Fruit fly (Drosophila melanogaster): Measurements from ENCODE around the gene FER.
A peak's percentile ranks its signal among the peaks of the same experiment; 100 is the strongest.

The FER gene

dm6 chr3R:9334592-9335518 lies 59.5 kb downstream of the FER start, which contains the start of the genes Aduk and pasi2 (continued):
- no peak for TF ChIP-seq ash1 (GFP tag; optimal IDR thresholded peaks at IDR 0.05)
- TF ChIP-seq CG5180 (GFP tag; optimal IDR thresholded peaks at IDR 0.05), result no peak
- peak; percentile 45 for TF ChIP-seq CG9437 (GFP tag; optimal IDR thresholded peaks at IDR 0.05)
- TF ChIP-seq fu2 (GFP tag; optimal IDR thresholded peaks at IDR 0.05), result no peak
- peak; percentile 74; the same call in 2 of the 3 replicates for TF ChIP-seq CG17361 (GFP tag; IDR thresholded peaks at IDR 0.05)
- no peak for TF ChIP-seq trh (GFP tag; optimal IDR thresholded peaks at IDR 0.05)
- TF ChIP-seq CG8478 (optimal IDR thresholded peaks at IDR 0.05), result no peak
- TF ChIP-seq ase (GFP tag; IDR thresholded peaks at IDR 0.05), result no peak
- TF ChIP-seq CG17912 (GFP tag; optimal IDR thresholded peaks at IDR 0.05), result no peak
- no peak for TF ChIP-seq fru (optimal IDR thresholded peaks at IDR 0.05)
- peak; percentile 11; the same call in 1 of the 2 replicates for TF ChIP-seq nerfin-2 (GFP tag; IDR thresholded peaks at IDR 0.05; ENCODE audit: partially characterized antibody)
- no peak for TF ChIP-seq CG4328 (GFP tag; optimal IDR thresholded peaks at IDR 0.05)
- no peak for TF ChIP-seq nau (GFP tag; optimal IDR thresholded peaks at IDR 0.05)
- no peak for TF ChIP-seq HLHmδ (GFP tag; optimal IDR thresholded peaks at IDR 0.05)
- TF ChIP-seq CG10959 (GFP tag; IDR thresholded peaks at IDR 0.05), result no peak
- peak; percentile 22 for TF ChIP-seq bab2 (GFP tag; optimal IDR thresholded peaks at IDR 0.05)
- TF ChIP-seq CG8944 (GFP tag; optimal IDR thresholded peaks at IDR 0.05), result no peak
- TF ChIP-seq CG12219 (GFP tag; optimal IDR thresholded peaks at IDR 0.05), result no peak
- TF ChIP-seq schlank (tag; optimal IDR thresholded peaks at IDR 0.05), result no peak
- peak; percentile 45 for TF ChIP-seq inv (GFP tag; IDR thresholded peaks at IDR 0.05; ENCODE audit: partially characterized antibody)
- TF ChIP-seq CTCF (GFP tag; optimal IDR thresholded peaks at IDR 0.05), result peak; percentile 30
- no peak for TF ChIP-seq Usf (GFP tag; optimal IDR thresholded peaks at IDR 0.05)
- no peak for TF ChIP-seq CG9876 (GFP tag; optimal IDR thresholded peaks at IDR 0.05)
- no peak for TF ChIP-seq Spps (tag; optimal IDR thresholded peaks at IDR 0.05)
- TF ChIP-seq CG11560 (tag; IDR thresholded peaks at IDR 0.05), result no peak
- no peak for TF ChIP-seq hkb (optimal IDR thresholded peaks at IDR 0.05)
- peak; percentile 33; the same call in 1 of the 2 replicates for TF ChIP-seq hkb (GFP tag; IDR thresholded peaks at IDR 0.05)
- peak; percentile 4 for TF ChIP-seq Mes4 (GFP tag; optimal IDR thresholded peaks at IDR 0.05)
- TF ChIP-seq chinmo (GFP tag; IDR thresholded peaks at IDR 0.05; ENCODE audit: partially characterized antibody), result 0 out of 4 replicates have a peak, but pooled peaks have one; percentile 70
- no peak for TF ChIP-seq klu (GFP tag; IDR thresholded peaks at IDR 0.05)
- TF ChIP-seq seq (GFP tag; IDR thresholded peaks at IDR 0.05), result no peak
- TF ChIP-seq CG12659 (GFP tag; optimal IDR thresholded peaks at IDR 0.05), result peak; percentile 23
- TF ChIP-seq CG9817 (tag; optimal IDR thresholded peaks at IDR 0.05), result peak; percentile 3
- no peak for TF ChIP-seq D19B (GFP tag; optimal IDR thresholded peaks at IDR 0.05)
- TF ChIP-seq CG7357 (GFP tag; IDR thresholded peaks at IDR 0.05), result no peak
- TF ChIP-seq Fer2 (tag; optimal IDR thresholded peaks at IDR 0.05), result no peak
- no peak for TF ChIP-seq CG3726 (GFP tag; IDR thresholded peaks at IDR 0.05)
- no peak for TF ChIP-seq Trl (optimal IDR thresholded peaks at IDR 0.05)
- TF ChIP-seq Trl (GFP tag; optimal IDR thresholded peaks at IDR 0.05), result no peak
- no peak for TF ChIP-seq Antp (GFP tag; optimal IDR thresholded peaks at IDR 0.05)
- peak; percentile 45 for TF ChIP-seq CG14860 (GFP tag; IDR thresholded peaks at IDR 0.05; ENCODE audit: partially characterized antibody)
- peak; percentile 49 for TF ChIP-seq tna (GFP tag; IDR thresholded peaks at IDR 0.05; ENCODE audit: partially characterized antibody)
- peak; percentile 41 for TF ChIP-seq CG4617 (GFP tag; optimal IDR thresholded peaks at IDR 0.05; ENCODE audit: borderline replicate concordance)
- TF ChIP-seq CG8924 (tag; optimal IDR thresholded peaks at IDR 0.05), result peak; percentile 13
- peak; percentile 51; the same call in 2 of the 3 replicates for TF ChIP-seq vnd (GFP tag; IDR thresholded peaks at IDR 0.05; ENCODE audit: partially characterized antibody)
- TF ChIP-seq hbn (GFP tag; IDR thresholded peaks at IDR 0.05; ENCODE audit: partially characterized antibody), result peak; percentile 54
- TF ChIP-seq Lpt (GFP tag; optimal IDR thresholded peaks at IDR 0.05), result no peak
- TF ChIP-seq sisA (GFP tag; IDR thresholded peaks at IDR 0.05), result no peak
- peak; percentile 6; the same call in 1 of the 3 replicates for TF ChIP-seq CG34422 (GFP tag; IDR thresholded peaks at IDR 0.05)
- peak; percentile 47 for TF ChIP-seq CG15479 (GFP tag; optimal IDR thresholded peaks at IDR 0.05)

All from whole organism, embryonic.